Worm (Caenorhabditis elegans) whole organism, midembryonic: ENCODE data around the gene srsx-33.

Experiments
- T22C8.4 ChIP-seq: fragments of 200-800 bp; sonication (Bioruptor generic); IDR thresholded peaks from 2 replicates; pipeline ENCODE4 v1.3.6; 2022; ENCODE audit warnings: missing genetic modification characterization, missing compliant biosample characterization
- cog-1 ChIP-seq: sonication (generic microtip); optimal IDR thresholded peaks from 2 replicates; lab custom pipeline; 2016; ENCODE audit warnings: missing genetic modification characterization, missing compliant biosample characterization
- flt-1 ChIP-seq: fragments of 200-800 bp; sonication (Bioruptor generic); IDR thresholded peaks from 2 replicates; pipeline ENCODE4 v1.3.6; 2022; ENCODE audit warnings: missing genetic modification characterization, missing compliant biosample characterization
- klf-2 ChIP-seq: fragments of 200-800 bp; sonication (Bioruptor generic); conservative IDR thresholded peaks from 2 replicates; pipeline ENCODE4 v1.3.6; 2022; ENCODE audit warnings: missing genetic modification reagents, missing genetic modification characterization, missing compliant biosample characterization
- med-1 ChIP-seq: sonication (generic microtip); optimal IDR thresholded peaks from 2 replicates; lab custom pipeline; 2017; ENCODE audit warnings: missing genetic modification characterization, mild to moderate bottlenecking, missing compliant biosample characterization, antibody characterized with exemption, missing genetic modification reagents; ENCODE audit not compliant: insufficient read depth
- ref-1 ChIP-seq: fragments of 200-800 bp; sonication (Bioruptor generic); conservative IDR thresholded peaks from 2 replicates; pipeline ENCODE4 v1.3.6; 2022; ENCODE audit warnings: missing genetic modification reagents, missing genetic modification characterization, missing compliant biosample characterization
- tab-1 ChIP-seq: fragments of 200-800 bp; sonication (Bioruptor generic); IDR thresholded peaks from 2 replicates; pipeline ENCODE4 v1.3.6; 2022; ENCODE audit warnings: missing genetic modification characterization, missing compliant biosample characterization
- ztf-23 ChIP-seq: fragments of 200-800 bp; sonication (Bioruptor generic); IDR thresholded peaks from 2 replicates; pipeline ENCODE4 v1.3.6; 2022; ENCODE audit warnings: missing genetic modification reagents, missing genetic modification characterization, missing compliant biosample characterization
- ztf-29 ChIP-seq: fragments of 200-800 bp; sonication (Bioruptor generic); IDR thresholded peaks from 2 replicates; pipeline ENCODE4 v1.3.6; 2022; ENCODE audit warnings: missing genetic modification reagents, missing genetic modification characterization, missing compliant biosample characterization

Gene srsx-33

DNA sequence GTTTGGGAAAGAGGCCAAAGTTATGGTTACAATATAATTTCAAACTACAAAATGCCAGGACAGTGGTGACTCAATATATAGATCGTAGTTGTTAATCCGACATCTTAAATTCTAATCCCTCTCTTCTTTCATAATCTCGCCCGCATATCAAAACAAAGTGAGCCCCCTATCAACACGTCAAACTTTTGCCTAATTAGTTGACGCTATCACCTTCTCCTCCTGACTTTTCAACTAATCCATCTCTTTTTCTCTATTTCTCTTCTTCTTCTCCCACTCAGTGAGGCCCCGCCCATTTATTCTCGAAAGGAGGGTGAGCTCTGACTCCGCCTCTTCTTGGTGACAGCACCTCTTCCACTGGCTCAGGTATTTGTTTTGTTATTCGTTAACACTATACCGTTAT, 41.0 kb downstream of the srsx-33 start:
- TF ChIP-seq ref-1 (GFP tag; lab: Robert Waterston, UW) = no peak
- no peak for TF ChIP-seq cog-1

ce11 chrV:11209452-11210188, 42.7 kb downstream of the srsx-33 start:
- TF ChIP-seq cog-1 = no peak
- TF ChIP-seq ztf-29 (GFP tag; lab: Robert Waterston, UW) = no peak

- no peak for TF ChIP-seq flt-1 (GFP tag; lab: Robert Waterston, UW)
- no peak for TF ChIP-seq cog-1
- TF ChIP-seq T22C8.4 = no peak
- no peak for TF ChIP-seq ref-1 (GFP tag; lab: Robert Waterston, UW)
- no peak for TF ChIP-seq tab-1 (GFP tag; lab: Robert Waterston, UW)
- no peak for TF ChIP-seq med-1
- TF ChIP-seq ztf-23 (GFP tag; lab: Robert Waterston, UW) = no peak
- TF ChIP-seq klf-2 = no peak
- no peak for TF ChIP-seq ztf-29 (GFP tag; lab: Robert Waterston, UW)
These were observed 45.9 kb downstream of the srsx-33 start for ce11 chrV:11206467-11206866.

DNA sequence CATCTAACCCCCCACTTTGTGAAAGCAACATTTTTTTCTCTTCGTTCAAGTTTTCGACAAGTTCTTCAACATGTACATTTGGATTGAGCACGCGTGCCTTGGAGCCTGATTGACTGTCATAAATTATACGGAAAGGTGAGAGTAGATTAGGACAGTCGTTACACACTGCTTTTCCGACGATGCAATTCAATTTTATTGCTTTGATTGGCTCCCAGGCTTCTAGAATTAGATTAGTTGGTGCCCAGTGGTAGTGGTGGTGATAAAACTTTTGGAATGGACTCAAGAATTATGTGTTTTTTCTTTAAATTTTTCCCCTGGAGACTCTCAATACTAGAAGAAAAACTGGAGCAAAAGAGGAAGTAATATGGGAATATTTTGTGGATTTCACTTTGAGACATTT, 47.9 kb downstream of the srsx-33 start:
- TF ChIP-seq klf-2 = no peak
- TF ChIP-seq ref-1 (GFP tag; lab: Robert Waterston, UW) = no peak
- no peak for TF ChIP-seq tab-1 (GFP tag; lab: Robert Waterston, UW)
- no peak for TF ChIP-seq ztf-23 (GFP tag; lab: Robert Waterston, UW)
- no peak for TF ChIP-seq med-1
- no peak for TF ChIP-seq flt-1 (GFP tag; lab: Robert Waterston, UW)
- TF ChIP-seq cog-1 = no peak
- no peak for TF ChIP-seq ztf-29 (GFP tag; lab: Robert Waterston, UW)

- TF ChIP-seq med-1 (no peak), ztf-23 (GFP tag; lab: Robert Waterston, UW) (no peak), tab-1 (GFP tag; lab: Robert Waterston, UW) (no peak), cog-1 (no peak), klf-2 (no peak), ztf-29 (GFP tag; lab: Robert Waterston, UW) (no peak), T22C8.4 (no peak), flt-1 (GFP tag; lab: Robert Waterston, UW) (no peak), ref-1 (GFP tag; lab: Robert Waterston, UW) (no peak)
These were observed 50.3 kb downstream of the srsx-33 start, which contains the start of gene K10D6.4 for ce11 chrV:11201826-11202565. TSS of gene K10D6.4 (plus strand) at chrV:11201925.
